Worm (Caenorhabditis elegans) whole organism, young adult: Measurements from ENCODE around the gene nape-2.

ENCODE experiments used
- B0019.2 ChIP-seq: fragments of 200-800 bp; sonication (Bioruptor generic); conservative IDR thresholded peaks from 2 replicates; pipeline ENCODE4 v1.3.6; 2022; ENCODE audit warnings: missing genetic modification reagents, missing genetic modification characterization, missing compliant biosample characterization
- F49E8.2 ChIP-seq: sonication (generic microtip); optimal IDR thresholded peaks from 3 replicates; lab custom pipeline; 2017; ENCODE audit warnings: missing genetic modification characterization, mild to moderate bottlenecking, missing compliant biosample characterization, antibody characterized with exemption, moderate library complexity; ENCODE audit not compliant: insufficient read depth
- K12H6.12 ChIP-seq: fragments of 200-800 bp; sonication (Bioruptor generic); optimal IDR thresholded peaks from 2 replicates; lab custom pipeline; 2018; ENCODE audit warnings: mild to moderate bottlenecking, missing genetic modification characterization, missing compliant biosample characterization
- athp-1 ChIP-seq: sonication (generic microtip); optimal IDR thresholded peaks from 2 replicates; lab custom pipeline; 2017; ENCODE audit warnings: mild to moderate bottlenecking, missing genetic modification characterization, missing compliant biosample characterization
- attf-3 ChIP-seq: fragments of 200-800 bp; sonication (Bioruptor generic); conservative IDR thresholded peaks from 2 replicates; pipeline ENCODE4 v1.3.6; 2022; ENCODE audit warnings: missing genetic modification reagents, missing genetic modification characterization, missing compliant biosample characterization
- dpl-1 ChIP-seq: fragments of 150-350 bp; optimal IDR thresholded peaks from 2 replicates; lab custom pipeline; 2014; ENCODE audit warnings: missing biosample characterization, missing genetic modification reagents, missing genetic modification characterization
- lin-35 ChIP-seq, 3 experiments: fragments of 150-350 bp in 2 of 3; sonication (generic microtip) in 1 of 3; optimal IDR thresholded peaks; 2 replicates each; lab custom pipeline; 2014 to 2018; ENCODE audit warnings: missing biosample characterization in 3 of 3, missing genetic modification characterization in 3 of 3, missing genetic modification reagents in 3 of 3
- pbrm-1 ChIP-seq: fragments of 200-800 bp; sonication (Bioruptor generic); IDR thresholded peaks from 2 replicates; pipeline ENCODE4 v1.3.6; 2022; ENCODE audit warnings: missing genetic modification reagents, missing genetic modification characterization, missing compliant biosample characterization
- rec-8 ChIP-seq, 2 experiments: sonication (generic microtip); optimal IDR thresholded peaks; 2 replicates each; lab custom pipeline; 2016; ENCODE audit warnings: mild to moderate bottlenecking in 2 of 2, missing genetic modification characterization in 2 of 2, missing genetic modification reagents in 2 of 2, missing genotype in 2 of 2, missing biosample characterization in 1 of 2, missing compliant biosample characterization in 1 of 2, moderate library complexity in 1 of 2
- sea-2 ChIP-seq: fragments of 200-800 bp; sonication (Bioruptor generic); IDR thresholded peaks from 2 replicates; pipeline ENCODE4 v1.3.6; 2022; ENCODE audit warnings: missing genetic modification characterization, missing compliant biosample characterization
- snpc-1.3 ChIP-seq: sonication (generic microtip); optimal IDR thresholded peaks from 2 replicates; lab custom pipeline; 2017; ENCODE audit warnings: missing genetic modification characterization, mild to moderate bottlenecking, missing compliant biosample characterization, antibody characterized with exemption, moderate library complexity, missing genotype, missing genetic modification reagents; ENCODE audit not compliant: insufficient read depth
- unc-62 ChIP-seq: fragments of 150-350 bp; optimal IDR thresholded peaks from 2 replicates; lab custom pipeline; 2014; ENCODE audit warnings: missing biosample characterization, missing genetic modification reagents, missing genetic modification characterization
- zim-3 ChIP-seq: sonication (generic microtip); optimal IDR thresholded peaks from 2 replicates; lab custom pipeline; 2017; ENCODE audit warnings: mild to moderate bottlenecking, missing genetic modification characterization, moderate library complexity, missing compliant biosample characterization
- ztf-3 ChIP-seq: fragments of 200-800 bp; sonication (Bioruptor generic); optimal IDR thresholded peaks from 2 replicates; lab custom pipeline; 2018; ENCODE audit warnings: mild to moderate bottlenecking, missing genetic modification characterization, missing compliant biosample characterization

DNA sequence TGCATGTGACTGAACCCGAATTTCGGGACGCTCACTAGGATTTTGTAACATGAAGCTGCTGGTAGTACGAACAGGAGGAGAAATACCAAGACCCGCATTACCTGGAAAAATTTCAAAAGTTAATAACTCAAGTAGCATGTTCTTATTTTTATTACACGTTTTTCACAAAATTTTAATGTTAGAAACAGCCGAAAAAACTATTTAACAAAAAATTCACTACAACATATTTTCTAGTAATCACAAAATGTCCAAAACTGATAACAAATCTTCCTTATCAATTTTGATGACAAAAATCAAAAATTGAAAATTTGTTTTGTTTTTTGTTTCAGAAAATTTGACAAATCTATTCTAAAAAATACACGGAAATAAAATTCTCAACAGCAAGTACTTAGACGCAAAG, 12.3 kb upstream of the nape-2 start, which contains the start of gene ugt-45:
- TF ChIP-seq pbrm-1 (GFP tag; lab: Robert Waterston, UW) = no peak
- no peak for TF ChIP-seq snpc-1.3 (tag; lab: Kevin White, UChicago)
- no peak for TF ChIP-seq unc-62 (GFP tag; lab: Kevin White, UChicago)
- TF ChIP-seq sea-2 (GFP tag; lab: Robert Waterston, UW) = no peak
- no peak for TF ChIP-seq athp-1 (tag; lab: Kevin White, UChicago)
- no peak for TF ChIP-seq dpl-1 (GFP tag; lab: Kevin White, UChicago)
- no peak for TF ChIP-seq rec-8 (tag; optimal IDR thresholded peaks at IDR 0.05; lab: Kevin White, UChicago)
- no peak for TF ChIP-seq B0019.2
- TF ChIP-seq attf-3 (GFP tag; lab: Robert Waterston, UW) = no peak
- no peak for TF ChIP-seq ztf-3 (GFP tag; lab: Kevin White, UChicago)
- TF ChIP-seq F49E8.2 (tag; lab: Kevin White, UChicago) = no peak
- no peak for TF ChIP-seq K12H6.12
- TF ChIP-seq lin-35 (GFP tag; optimal IDR thresholded peaks at IDR 0.05; lab: Kevin White, UChicago) = no peak
- TF ChIP-seq zim-3 = no peak
